Worm (Caenorhabditis elegans) whole organism, late embryonic: Measurements from ENCODE around the gene R10E4.9.

Source experiments
- ceh-48 ChIP-seq: sonication (generic microtip); optimal IDR thresholded peaks from 2 replicates; lab custom pipeline; 2016; ENCODE audit warnings: missing genetic modification characterization, inconsistent platforms, missing compliant biosample characterization
- hlh-30 ChIP-seq: sonication (generic microtip); optimal IDR thresholded peaks from 2 replicates; lab custom pipeline; 2017; ENCODE audit warnings: antibody characterized with exemption, missing genetic modification characterization, missing compliant biosample characterization; ENCODE audit not compliant: insufficient read depth
- hlh-8 ChIP-seq: sonication (generic microtip); optimal IDR thresholded peaks from 2 replicates; lab custom pipeline; 2016; ENCODE audit warnings: missing genotype, missing genetic modification characterization, missing compliant biosample characterization
- madf-2 ChIP-seq: sonication (generic microtip); optimal IDR thresholded peaks from 2 replicates; lab custom pipeline; 2017; ENCODE audit warnings: missing genetic modification characterization, missing compliant biosample characterization
- zip-5 ChIP-seq: sonication (generic microtip); optimal IDR thresholded peaks from 2 replicates; lab custom pipeline; 2016; ENCODE audit warnings: missing genetic modification characterization, missing compliant biosample characterization

DNA sequence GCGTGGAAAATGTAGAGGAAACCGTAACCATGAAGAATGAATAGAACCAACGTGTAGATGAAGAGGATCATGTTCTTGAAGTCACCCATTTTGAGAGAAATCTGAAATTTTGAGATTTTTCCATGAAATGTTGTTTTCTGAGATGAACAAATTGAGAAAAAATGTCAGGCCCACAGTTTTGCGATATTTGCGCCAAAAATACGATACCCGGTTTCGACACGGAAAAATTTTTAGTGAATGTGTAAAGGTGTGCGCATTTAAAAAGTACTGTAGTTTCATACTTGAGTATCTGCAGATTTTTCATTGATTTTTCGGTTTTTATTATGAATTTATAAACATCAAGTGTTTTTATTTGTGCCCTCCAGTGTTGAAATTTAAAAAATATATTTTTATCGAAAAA lies at the start of gene R10E4.9:
- no peak for TF ChIP-seq hlh-8 (tag; lab: Kevin White, UChicago)
- no peak for TF ChIP-seq ceh-48 (tag; lab: Kevin White, UChicago)
- no peak for TF ChIP-seq hlh-30 (tag; lab: Kevin White, UChicago)
- TF ChIP-seq zip-5: no peak
- no peak for TF ChIP-seq madf-2
